Fruit fly (Drosophila melanogaster) whole organism, wandering third instar larva: ENCODE data around the gene cv.

ENCODE experiments used
- Abd-B ChIP-seq: fragments of >200 bp; optimal IDR thresholded peaks from 2 replicates; lab custom pipeline; 2017; ENCODE audit warnings: missing biosample characterization, missing genetic modification characterization
- CG32264 ChIP-seq: fragments of 200-800 bp; sonication (Bioruptor generic); optimal IDR thresholded peaks from 2 replicates; lab custom pipeline; 2016; ENCODE audit warnings: missing biosample characterization, missing genetic modification characterization
- CG9705 ChIP-seq: fragments of 200-800 bp; sonication (Bioruptor generic); optimal IDR thresholded peaks from 2 replicates; lab custom pipeline; 2018; ENCODE audit warnings: missing biosample characterization, mild to moderate bottlenecking, missing genetic modification characterization
- CrebA ChIP-seq: fragments of 200-800 bp; sonication (Bioruptor generic); optimal IDR thresholded peaks from 2 replicates; lab custom pipeline; 2016; ENCODE audit warnings: missing biosample characterization, mild to moderate bottlenecking, missing genetic modification characterization, borderline replicate concordance
- Dfd ChIP-seq: fragments of >200 bp; optimal IDR thresholded peaks from 2 replicates; lab custom pipeline; 2017; ENCODE audit warnings: missing biosample characterization, missing genetic modification characterization
- Dif ChIP-seq: fragments of 200-275, 200-300 bp; sonication (Bioruptor generic); optimal IDR thresholded peaks from 2 replicates; lab custom pipeline; 2018; ENCODE audit warnings: missing biosample characterization, missing genetic modification characterization; ENCODE audit not compliant: partially characterized antibody
- GATAd ChIP-seq: sonication (Bioruptor generic); optimal IDR thresholded peaks from 2 replicates; lab custom pipeline; 2016; ENCODE audit warnings: missing biosample characterization, missing genetic modification characterization
- HLH106 ChIP-seq: fragments of 200-800 bp; optimal IDR thresholded peaks from 3 replicates; lab custom pipeline; 2019; ENCODE audit warnings: missing biosample characterization, mild to moderate bottlenecking, missing genetic modification characterization, moderate library complexity
- Hnf4 ChIP-seq: fragments of 200-800 bp; sonication (Bioruptor generic); optimal IDR thresholded peaks from 2 replicates; lab custom pipeline; 2016; ENCODE audit warnings: missing biosample characterization, mild to moderate bottlenecking, missing genetic modification characterization
- Hr78 ChIP-seq: fragments of >200 bp; optimal IDR thresholded peaks from 2 replicates; lab custom pipeline; 2017; ENCODE audit warnings: missing biosample characterization, missing genetic modification characterization
- Hr83 ChIP-seq: fragments of 200-300 bp; sonication (Bioruptor generic); optimal IDR thresholded peaks from 2 replicates; lab custom pipeline; 2016; ENCODE audit warnings: missing biosample characterization, mild to moderate bottlenecking, missing genetic modification characterization, moderate library complexity; ENCODE audit not compliant: poor library complexity, severe bottlenecking
- Jra ChIP-seq: sonication (Bioruptor generic); optimal IDR thresholded peaks from 2 replicates; lab custom pipeline; 2016; ENCODE audit warnings: missing biosample characterization, missing genetic modification characterization
- Mio ChIP-seq: sonication (Bioruptor generic); optimal IDR thresholded peaks from 2 replicates; lab custom pipeline; 2016; ENCODE audit warnings: missing biosample characterization, missing genetic modification characterization
- Myc ChIP-seq: fragments of >200 bp; optimal IDR thresholded peaks from 2 replicates; lab custom pipeline; 2017
- N ChIP-seq: fragments of >200 bp; optimal IDR thresholded peaks from 2 replicates; lab custom pipeline; 2018; ENCODE audit warnings: missing biosample characterization, missing external identifiers, missing genetic modification characterization
- OdsH ChIP-seq: fragments of 200-800 bp; sonication (Bioruptor generic); optimal IDR thresholded peaks from 2 replicates; lab custom pipeline; 2016; ENCODE audit warnings: missing biosample characterization, mild to moderate bottlenecking, missing genetic modification characterization
- Rel ChIP-seq, 2 experiments: fragments of 200-800 bp; sonication (Bioruptor generic) in 1 of 2; optimal IDR thresholded peaks; 2 replicates in 1 of 2; 3 replicates in 1 of 2; lab custom pipeline; 2016 to 2019; ENCODE audit warnings: mild to moderate bottlenecking in 2 of 2, missing biosample characterization in 2 of 2, missing genetic modification characterization in 2 of 2, moderate library complexity in 1 of 2
- Sp1 ChIP-seq: fragments of 200-800 bp; sonication (Bioruptor generic); optimal IDR thresholded peaks from 3 replicates; lab custom pipeline; 2019; ENCODE audit warnings: missing biosample characterization, mild to moderate bottlenecking, missing genetic modification characterization, moderate library complexity
- Vsx2 ChIP-seq: fragments of 200-300, 225-300 bp; sonication (Bioruptor generic); optimal IDR thresholded peaks from 2 replicates; lab custom pipeline; 2018; ENCODE audit warnings: missing biosample characterization, missing genetic modification characterization; ENCODE audit not compliant: partially characterized antibody
- br ChIP-seq: fragments of 200-800 bp; sonication (Bioruptor generic); optimal IDR thresholded peaks from 2 replicates; lab custom pipeline; 2016; ENCODE audit warnings: missing biosample characterization, missing genetic modification characterization
- brk ChIP-seq: fragments of 200-800 bp; sonication (Bioruptor generic); optimal IDR thresholded peaks from 2 replicates; lab custom pipeline; 2016; ENCODE audit warnings: missing biosample characterization, mild to moderate bottlenecking, missing genetic modification characterization
- dl ChIP-seq, 2 experiments: fragments of 175-275, 200-275 bp in 1 of 2; fragments of 200-275 bp in 1 of 2; sonication (Bioruptor generic); optimal IDR thresholded peaks; lab custom pipeline; 2018; ENCODE audit warnings: mild to moderate bottlenecking in 2 of 2, missing biosample characterization in 2 of 2, missing genetic modification characterization in 2 of 2, moderate library complexity in 2 of 2; ENCODE audit not compliant: partially characterized antibody in 2 of 2, insufficient read depth in 1 of 2
- dmrt93B ChIP-seq: fragments of 200-800 bp; sonication (Bioruptor generic); optimal IDR thresholded peaks from 2 replicates; lab custom pipeline; 2018; ENCODE audit warnings: missing biosample characterization, mild to moderate bottlenecking, missing genetic modification characterization
- dsf ChIP-seq: sonication (Bioruptor generic); optimal IDR thresholded peaks from 2 replicates; lab custom pipeline; 2016; ENCODE audit warnings: missing biosample characterization, missing genetic modification characterization, borderline replicate concordance
- ey ChIP-seq: fragments of 200-800 bp; sonication (Bioruptor generic); optimal IDR thresholded peaks from 2 replicates; lab custom pipeline; 2016; ENCODE audit warnings: missing biosample characterization, missing genetic modification characterization
- foxo ChIP-seq, 2 experiments: fragments of 200-800 bp; sonication (Bioruptor generic); optimal IDR thresholded peaks; 2 replicates in 1 of 2; 3 replicates in 1 of 2; lab custom pipeline; 2016 to 2017; ENCODE audit warnings: missing biosample characterization in 2 of 2, missing genetic modification characterization in 2 of 2
- fru ChIP-seq: fragments of 200-800 bp; sonication (Bioruptor generic); optimal IDR thresholded peaks from 3 replicates; lab custom pipeline; 2016; ENCODE audit warnings: missing biosample characterization, mild to moderate bottlenecking, missing genetic modification characterization
- h ChIP-seq: fragments of 200-800 bp; sonication (Bioruptor generic); optimal IDR thresholded peaks from 3 replicates; lab custom pipeline; 2016; ENCODE audit warnings: missing biosample characterization, mild to moderate bottlenecking, missing genetic modification characterization
- jim ChIP-seq: fragments of 175-275, 200-325 bp; sonication (Bioruptor generic); optimal IDR thresholded peaks from 2 replicates; lab custom pipeline; 2016; ENCODE audit warnings: missing biosample characterization, mild to moderate bottlenecking, missing genetic modification characterization
- lola ChIP-seq: fragments of >200 bp; optimal IDR thresholded peaks from 2 replicates; lab custom pipeline; 2017; ENCODE audit warnings: missing biosample characterization, missing genetic modification characterization
- pan ChIP-seq: fragments of >200 bp; optimal IDR thresholded peaks from 2 replicates; lab custom pipeline; 2017
- psq ChIP-seq: fragments of 200-800 bp; sonication (Bioruptor generic); optimal IDR thresholded peaks from 3 replicates; lab custom pipeline; 2017; ENCODE audit warnings: missing biosample characterization, mild to moderate bottlenecking, missing genetic modification characterization, moderate library complexity
- rgr ChIP-seq: fragments of 200-800 bp; sonication (Bioruptor generic); optimal IDR thresholded peaks from 3 replicates; lab custom pipeline; 2016; ENCODE audit warnings: missing biosample characterization, mild to moderate bottlenecking, missing genetic modification characterization
- sage ChIP-seq: fragments of 200-800 bp; sonication (Bioruptor generic); optimal IDR thresholded peaks from 2 replicates; lab custom pipeline; 2016; ENCODE audit warnings: missing biosample characterization, mild to moderate bottlenecking, missing genetic modification characterization
- sv ChIP-seq: fragments of 200-800 bp; sonication (Bioruptor generic); optimal IDR thresholded peaks from 3 replicates; lab custom pipeline; 2016; ENCODE audit warnings: missing biosample characterization, missing genetic modification characterization
- tai ChIP-seq: sonication (Bioruptor generic); optimal IDR thresholded peaks from 2 replicates; lab custom pipeline; 2016; ENCODE audit warnings: missing biosample characterization, missing genetic modification characterization
- usp ChIP-seq: fragments of >200 bp; optimal IDR thresholded peaks from 2 replicates; lab custom pipeline; 2017; ENCODE audit warnings: missing biosample characterization, missing genetic modification characterization
- woc ChIP-seq: sonication (Bioruptor generic); optimal IDR thresholded peaks from 2 replicates; lab custom pipeline; 2016; ENCODE audit warnings: missing biosample characterization, mild to moderate bottlenecking, missing genetic modification characterization

Gene cv

DNA sequence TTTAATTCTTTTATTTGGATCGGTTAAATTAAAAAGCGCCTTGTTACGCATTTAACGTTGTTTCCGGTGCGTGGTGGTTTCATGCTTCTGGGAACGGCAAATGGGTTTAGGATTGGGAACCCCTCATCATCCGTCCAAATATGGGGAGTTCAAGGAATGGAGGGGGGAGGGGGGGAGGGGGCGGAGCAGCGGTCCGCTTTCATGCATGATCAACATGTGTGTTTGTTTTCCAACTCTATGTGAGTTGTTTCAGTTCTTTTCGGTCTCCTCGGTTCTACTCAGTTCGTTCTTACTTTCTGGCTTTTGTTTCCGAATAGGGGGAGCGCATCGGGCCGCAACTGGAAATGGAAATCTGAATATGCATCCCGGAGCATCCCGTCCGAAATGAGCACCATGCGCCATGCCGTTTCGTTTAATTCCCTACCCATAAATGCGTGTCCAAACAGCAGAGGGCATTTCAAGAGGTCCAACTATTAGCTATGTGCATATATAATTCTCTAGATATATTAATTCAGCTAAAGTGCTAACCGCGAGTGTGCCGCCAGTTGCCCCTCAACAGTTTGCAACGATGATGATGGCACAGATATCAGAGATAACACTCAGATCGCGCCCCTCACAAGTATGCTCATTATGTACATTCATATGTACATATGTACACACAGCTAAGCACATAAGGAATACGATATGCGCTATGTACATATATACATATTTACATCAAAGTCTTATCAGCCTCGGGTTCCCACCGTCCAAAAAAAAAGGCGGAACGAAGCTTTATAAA is 12.2 kb upstream of the cv start (continued):
- TF ChIP-seq brk (GFP tag; lab: Kevin White, UChicago): no peak
- TF ChIP-seq dl (GFP tag; optimal IDR thresholded peaks at IDR 0.05; lab: Kevin White, UChicago; ENCODE audit: insufficient read depth in 1 of 2, partially characterized antibody in 2 of 2): no peak
- peak; percentile 33 for TF ChIP-seq dsf
- no peak for TF ChIP-seq N (GFP tag; lab: Kevin White, UChicago)
- TF ChIP-seq usp (GFP tag; lab: Kevin White, UChicago): no peak
- peak; percentile 70 for TF ChIP-seq Sp1 (GFP tag; lab: Kevin White, UChicago)

DNA sequence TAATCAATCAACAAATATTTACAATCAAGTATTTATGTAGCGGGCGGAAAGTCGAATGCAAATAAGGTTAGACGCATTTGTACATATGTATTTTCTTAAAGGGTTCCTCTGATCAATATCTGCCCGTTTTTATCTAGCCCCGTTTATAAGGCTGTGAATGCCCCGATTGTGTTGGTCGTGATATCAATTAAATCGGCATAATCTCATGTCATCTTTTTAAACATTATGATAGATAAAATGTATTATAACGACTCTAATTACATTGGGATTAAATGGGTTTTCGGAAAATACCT is 11.7 kb upstream of the cv start:
- TF ChIP-seq h (GFP tag; lab: Kevin White, UChicago): no peak
- TF ChIP-seq Sp1 (GFP tag; lab: Kevin White, UChicago): no peak
- peak; percentile 4 for TF ChIP-seq sv (GFP tag; lab: Kevin White, UChicago)

DNA sequence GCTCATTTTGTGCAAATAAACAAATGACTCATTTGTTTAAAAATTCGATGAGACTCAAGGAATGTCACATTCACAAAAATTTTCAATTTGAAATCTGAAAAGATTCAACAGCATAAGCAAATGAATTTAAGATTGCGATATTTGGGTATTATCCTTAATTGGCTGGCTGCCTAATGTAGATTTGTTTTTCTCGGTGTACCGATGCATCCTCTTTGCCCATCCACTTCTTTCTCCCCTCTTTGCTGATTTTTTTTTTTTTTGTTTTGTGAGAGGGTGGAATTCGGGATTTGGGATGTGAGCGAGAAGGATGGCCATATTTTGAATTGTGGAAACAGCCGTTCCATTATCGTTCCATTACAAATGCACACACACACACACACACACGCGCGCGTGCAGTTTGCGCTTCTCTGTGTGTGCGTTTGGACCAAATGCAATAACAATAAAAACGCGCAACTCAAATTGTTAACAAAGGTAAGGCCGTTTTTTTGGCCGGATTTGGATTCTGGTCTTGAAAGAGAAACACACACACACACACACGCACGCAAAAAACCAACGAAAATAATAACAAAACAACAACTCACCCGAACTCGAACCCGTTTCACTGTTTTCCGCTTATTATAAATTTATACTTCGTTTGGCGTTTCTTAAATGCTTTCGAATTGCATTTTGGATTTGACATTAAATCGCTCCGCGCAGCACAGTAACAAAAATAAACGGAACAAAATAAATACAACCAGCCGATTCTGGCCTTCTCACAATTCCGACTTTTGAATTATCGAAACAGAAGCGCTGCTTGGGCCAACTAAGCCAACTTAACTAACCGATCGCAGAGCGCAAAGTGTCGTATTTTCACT is 10.5 kb upstream of the cv start:
- TF ChIP-seq dmrt93B (GFP tag; lab: Kevin White, UChicago) (peak; percentile 46), HLH106 (tag; lab: Kevin White, UChicago) (peak; percentile 61), CrebA (GFP tag; lab: Kevin White, UChicago) (no peak), Myc (lab: Kevin White, UChicago) (no peak), Mio (GFP tag; lab: Kevin White, UChicago) (no peak), sv (GFP tag; lab: Kevin White, UChicago) (no peak), psq (peak; percentile 67), GATAd (GFP tag; lab: Kevin White, UChicago) (no peak), N (GFP tag; lab: Kevin White, UChicago) (no peak), fru (GFP tag; lab: Kevin White, UChicago) (peak; percentile 80), rgr (GFP tag; lab: Kevin White, UChicago) (peak; percentile 70), CG32264 (GFP tag; lab: Kevin White, UChicago) (peak; percentile 21), CG9705 (GFP tag; lab: Kevin White, UChicago) (peak; percentile 15), h (GFP tag; lab: Kevin White, UChicago) (peak; percentile 75), sage (GFP tag; lab: Kevin White, UChicago) (no peak), Dfd (peak; percentile 35), Vsx2 (GFP tag; lab: Kevin White, UChicago) (no peak), foxo (GFP tag; optimal IDR thresholded peaks at IDR 0.05; lab: Kevin White, UChicago) (peak in 1 of 2 experiments; percentile 84), Jra (GFP tag; lab: Kevin White, UChicago) (peak; percentile 55), Abd-B (no peak), Rel (GFP tag; optimal IDR thresholded peaks at IDR 0.05; lab: Kevin White, UChicago) (no peak), Rel (tag; optimal IDR thresholded peaks at IDR 0.05; lab: Kevin White, UChicago) (no peak), woc (GFP tag; lab: Kevin White, UChicago) (peak; percentile 74), Sp1 (GFP tag; lab: Kevin White, UChicago) (peak; percentile 72), usp (GFP tag; lab: Kevin White, UChicago) (no peak), Hnf4 (GFP tag; lab: Kevin White, UChicago) (no peak), ey (GFP tag; lab: Kevin White, UChicago) (peak; percentile 77), dsf (no peak), jim (GFP tag; lab: Kevin White, UChicago) (peak; percentile 71), OdsH (GFP tag; lab: Kevin White, UChicago) (peak; percentile 77), Hr78 (no peak), lola (GFP tag; lab: Kevin White, UChicago) (no peak), Dif (GFP tag; lab: Kevin White, UChicago) (no peak), brk (GFP tag; lab: Kevin White, UChicago) (no peak), Hr83 (GFP tag; lab: Kevin White, UChicago) (no peak), pan (lab: Kevin White, UChicago) (no peak), br (peak; percentile 64), dl (GFP tag; optimal IDR thresholded peaks at IDR 0.05; lab: Kevin White, UChicago; ENCODE audit: insufficient read depth in 1 of 2, partially characterized antibody in 2 of 2) (no peak), tai (GFP tag; lab: Kevin White, UChicago) (no peak)
